Fruit fly (Drosophila melanogaster): ENCODE results near the gene Nin.

The Nin gene

DNA sequence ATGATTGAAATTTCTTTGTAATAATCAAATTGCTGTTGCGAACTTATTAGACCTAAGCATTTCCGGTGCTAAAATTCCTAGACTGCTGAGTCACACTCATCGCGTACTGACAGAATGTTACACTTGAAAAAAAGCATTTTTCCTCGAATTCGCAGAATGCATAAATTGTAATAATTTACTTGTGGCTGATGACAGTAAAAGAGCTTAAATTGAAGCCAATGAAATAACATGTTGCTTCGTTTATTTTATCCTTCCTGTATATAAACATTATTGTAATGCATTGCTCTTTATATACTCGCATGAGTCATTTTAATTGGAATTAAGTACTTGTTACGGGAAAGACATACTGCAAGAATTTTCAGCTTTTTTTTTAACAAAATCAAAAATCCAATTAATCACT is 12.2 kb upstream of the Nin start:
- TF ChIP-seq CG3032 (tag; optimal IDR thresholded peaks at IDR 0.05) (peak; percentile 12), fd85E (GFP tag; optimal IDR thresholded peaks at IDR 0.05) (no peak), CG1621 (tag; optimal IDR thresholded peaks at IDR 0.05) (no peak), dac (GFP tag; optimal IDR thresholded peaks at IDR 0.05) (no peak), CG10669 (GFP tag; optimal IDR thresholded peaks at IDR 0.05) (peak; percentile 46), lz (GFP tag; optimal IDR thresholded peaks at IDR 0.05) (peak; percentile 27), eg (GFP tag; IDR thresholded peaks at IDR 0.05) (no peak), topi (GFP tag; optimal IDR thresholded peaks at IDR 0.05) (peak; percentile 39), Eip78C (GFP tag) (peak; percentile 68), CG6854 (GFP tag; optimal IDR thresholded peaks at IDR 0.05) (no peak), acj6 (GFP tag; optimal IDR thresholded peaks at IDR 0.05) (peak; percentile 39), salr (GFP tag; optimal IDR thresholded peaks at IDR 0.05) (no peak), spab (GFP tag; optimal IDR thresholded peaks at IDR 0.05) (no peak), CG11294 (GFP tag; IDR thresholded peaks at IDR 0.05) (no peak), CG8119 (GFP tag; IDR thresholded peaks at IDR 0.05) (no peak), CG10631 (GFP tag; optimal IDR thresholded peaks at IDR 0.05) (peak; percentile 15), CG8632 (GFP tag; optimal IDR thresholded peaks at IDR 0.05) (peak; percentile 16), fkh (GFP tag; optimal IDR thresholded peaks at IDR 0.05) (no peak), vri (GFP tag; optimal IDR thresholded peaks at IDR 0.05) (no peak), Hr4 (GFP tag; optimal IDR thresholded peaks at IDR 0.05) (no peak), CG6792 (GFP tag; optimal IDR thresholded peaks at IDR 0.05) (no peak), CG32006 (GFP tag; optimal IDR thresholded peaks at IDR 0.05) (no peak), pdm3 (GFP tag; optimal IDR thresholded peaks at IDR 0.05) (peak; percentile 10), CG31627 (GFP tag; optimal IDR thresholded peaks at IDR 0.05) (peak; percentile 38), Ets21C (GFP tag; optimal IDR thresholded peaks at IDR 0.05) (no peak), Met (GFP tag; optimal IDR thresholded peaks at IDR 0.05) (no peak), CG8319 (GFP tag; optimal IDR thresholded peaks at IDR 0.05) (no peak), Hr38 (GFP tag; optimal IDR thresholded peaks at IDR 0.05) (no peak), Sox102F (GFP tag; optimal IDR thresholded peaks at IDR 0.05) (peak; percentile 9), ss (GFP tag; optimal IDR thresholded peaks at IDR 0.05) (no peak), Smox (GFP tag; optimal IDR thresholded peaks at IDR 0.05) (peak; percentile 5), CG15336 (GFP tag; IDR thresholded peaks at IDR 0.05) (no peak), Ets96B (tag; optimal IDR thresholded peaks at IDR 0.05) (no peak), Hr39 (GFP tag; optimal IDR thresholded peaks at IDR 0.05) (peak; percentile 35), cyc (GFP tag; optimal IDR thresholded peaks at IDR 0.05) (peak; percentile 8), Eip93F (GFP tag; optimal IDR thresholded peaks at IDR 0.05) (no peak)

DNA sequence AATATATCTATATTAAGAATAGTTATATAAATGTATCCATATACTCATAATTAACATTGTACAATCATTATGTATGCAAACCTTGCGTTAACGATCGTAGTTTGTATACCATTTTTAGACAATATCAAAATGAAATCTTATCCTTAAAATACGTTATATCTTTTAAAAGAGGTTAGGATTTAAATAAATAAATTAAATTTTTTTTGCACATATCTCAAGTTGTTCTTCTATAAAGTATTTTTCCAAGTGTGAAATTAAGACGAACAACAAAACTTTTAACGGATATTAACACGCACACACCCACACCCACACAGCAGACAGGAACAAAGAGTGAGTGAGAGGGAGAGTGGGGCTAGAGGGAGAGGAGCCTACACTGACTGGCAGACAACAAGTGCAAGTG is 11.6 kb upstream of the Nin start:
- peak; percentile 36 for TF ChIP-seq Sox15 (GFP tag; optimal IDR thresholded peaks at IDR 0.05)
- TF ChIP-seq CG11902 (GFP tag; optimal IDR thresholded peaks at IDR 0.05) = peak; percentile 35
- no peak for TF ChIP-seq dac (GFP tag; optimal IDR thresholded peaks at IDR 0.05)
- no peak for TF ChIP-seq CG16779 (tag; optimal IDR thresholded peaks at IDR 0.05)
- TF ChIP-seq CG10669 (GFP tag; optimal IDR thresholded peaks at IDR 0.05) = peak; percentile 82
- peak; percentile 64 for TF ChIP-seq CG1621 (tag; optimal IDR thresholded peaks at IDR 0.05)
- TF ChIP-seq net (GFP tag; optimal IDR thresholded peaks at IDR 0.05) = peak; percentile 41
- peak; percentile 60 for TF ChIP-seq CG6792 (GFP tag; optimal IDR thresholded peaks at IDR 0.05)
- TF ChIP-seq CG32006 (GFP tag; optimal IDR thresholded peaks at IDR 0.05) = peak; percentile 51
- TF ChIP-seq topi (GFP tag; optimal IDR thresholded peaks at IDR 0.05) = peak; percentile 41
- TF ChIP-seq CG6808 (GFP tag; optimal IDR thresholded peaks at IDR 0.05) = peak; percentile 77
- TF ChIP-seq Gug (GFP tag; IDR thresholded peaks at IDR 0.05) = no peak
- TF ChIP-seq Hr38 (GFP tag; optimal IDR thresholded peaks at IDR 0.05) = no peak
- no peak for TF ChIP-seq Blimp-1 (GFP tag; optimal IDR thresholded peaks at IDR 0.05)
- peak; percentile 61 for TF ChIP-seq esn (GFP tag; optimal IDR thresholded peaks at IDR 0.05)
- no peak for TF ChIP-seq fd85E (GFP tag; optimal IDR thresholded peaks at IDR 0.05)
- TF ChIP-seq Sox102F (GFP tag; optimal IDR thresholded peaks at IDR 0.05) = no peak
- TF ChIP-seq achi (GFP tag; optimal IDR thresholded peaks at IDR 0.05) = peak; percentile 60
- no peak for TF ChIP-seq CG6276 (GFP tag; optimal IDR thresholded peaks at IDR 0.05)
- TF ChIP-seq CG11294 (GFP tag; IDR thresholded peaks at IDR 0.05) = no peak
- TF ChIP-seq ss (GFP tag; optimal IDR thresholded peaks at IDR 0.05) = peak; percentile 80 to 84
- peak; percentile 27 to 33 for TF ChIP-seq salr (GFP tag; optimal IDR thresholded peaks at IDR 0.05)
- peak; percentile 31; the same call in 1 of the 3 replicates for TF ChIP-seq CG8119 (GFP tag; IDR thresholded peaks at IDR 0.05)
- no peak for TF ChIP-seq CG6854 (GFP tag; optimal IDR thresholded peaks at IDR 0.05)
- peak; percentile 30 for TF ChIP-seq Smox (GFP tag; optimal IDR thresholded peaks at IDR 0.05)
- TF ChIP-seq Hr39 (GFP tag; optimal IDR thresholded peaks at IDR 0.05) = peak; percentile 21
- peak; percentile 69 for TF ChIP-seq CG3919 (GFP tag; optimal IDR thresholded peaks at IDR 0.05)
- TF ChIP-seq OdsH (GFP tag; optimal IDR thresholded peaks at IDR 0.05) = peak; percentile 79
- peak; percentile 18 for TF ChIP-seq cyc (GFP tag; optimal IDR thresholded peaks at IDR 0.05)
- TF ChIP-seq CG8319 (GFP tag; optimal IDR thresholded peaks at IDR 0.05) = peak; percentile 13
- peak; percentile 69 for TF ChIP-seq CG34406 (GFP tag; optimal IDR thresholded peaks at IDR 0.05)
- peak; percentile 3 for TF ChIP-seq CG31627 (GFP tag; optimal IDR thresholded peaks at IDR 0.05)
- TF ChIP-seq eg (GFP tag; IDR thresholded peaks at IDR 0.05) = no peak

Measured in whole organism, prepupa.